Worm (Caenorhabditis elegans) whole organism, L3 larva: Measurements from ENCODE around the gene mdmh-35.
A peak's percentile ranks its signal among the peaks of the same experiment; 100 is the strongest.

Source experiments
- R02D3.7 ChIP-seq: fragments of 150-350 bp; optimal IDR thresholded peaks from 2 replicates; lab custom pipeline; 2014; ENCODE audit warnings: missing biosample characterization, missing genetic modification characterization
- ZK546.5 ChIP-seq: sonication (generic microtip); optimal IDR thresholded peaks from 2 replicates; lab custom pipeline; 2017; ENCODE audit warnings: missing biosample characterization, missing genetic modification characterization
- aly-2 ChIP-seq: fragments of 150-350 bp; optimal IDR thresholded peaks from 2 replicates; lab custom pipeline; 2014; ENCODE audit warnings: missing biosample characterization, missing genetic modification characterization
- ama-1 ChIP-seq: fragments of 150-350 bp; optimal IDR thresholded peaks from 2 replicates; lab custom pipeline; 2018
- ceh-16 ChIP-seq: sonication (generic microtip); optimal IDR thresholded peaks from 2 replicates; lab custom pipeline; 2017; ENCODE audit warnings: missing biosample characterization, missing genetic modification characterization
- ceh-28 ChIP-seq: fragments of 150-350 bp; optimal IDR thresholded peaks from 2 replicates; lab custom pipeline; 2014; ENCODE audit warnings: missing biosample characterization, missing genetic modification reagents, missing genetic modification characterization
- ceh-82 ChIP-seq: fragments of 150-350 bp; optimal IDR thresholded peaks from 2 replicates; lab custom pipeline; 2014; ENCODE audit warnings: missing biosample characterization, missing genetic modification characterization
- egl-27 ChIP-seq: sonication (generic microtip); optimal IDR thresholded peaks from 4 replicates; lab custom pipeline; 2017; ENCODE audit warnings: missing biosample characterization, missing genetic modification reagents, missing genetic modification characterization
- elt-1 ChIP-seq: fragments of 150-350 bp; optimal IDR thresholded peaks from 2 replicates; lab custom pipeline; 2014; ENCODE audit warnings: missing biosample characterization, missing genetic modification characterization
- elt-2 ChIP-seq: sonication (generic microtip); optimal IDR thresholded peaks from 2 replicates; lab custom pipeline; 2016; ENCODE audit warnings: missing genetic modification reagents, mild to moderate bottlenecking, missing genetic modification characterization, missing compliant biosample characterization
- elt-3 ChIP-seq, 3 experiments: fragments of 150-350 bp in 1 of 3; sonication (generic microtip) in 2 of 3; optimal IDR thresholded peaks; 2 replicates in 2 of 3; 4 replicates in 1 of 3; lab custom pipeline; 2014 to 2017; ENCODE audit warnings: missing biosample characterization in 3 of 3, missing genetic modification characterization in 3 of 3
- eor-1 ChIP-seq, 2 experiments: fragments of 150-350 bp; optimal IDR thresholded peaks; 2 replicates each; lab custom pipeline; 2014 to 2018; ENCODE audit warnings: missing biosample characterization in 2 of 2, missing genetic modification characterization in 2 of 2
- fkh-10 ChIP-seq: sonication (generic microtip); optimal IDR thresholded peaks from 2 replicates; lab custom pipeline; 2017; ENCODE audit warnings: missing biosample characterization, missing genetic modification reagents, missing genetic modification characterization
- fos-1 ChIP-seq: fragments of 150-350 bp; optimal IDR thresholded peaks from 2 replicates; lab custom pipeline; 2014; ENCODE audit warnings: missing biosample characterization, missing genetic modification characterization
- hmg-11 ChIP-seq: sonication (generic microtip); optimal IDR thresholded peaks from 2 replicates; lab custom pipeline; 2016; ENCODE audit warnings: missing genetic modification characterization, missing compliant biosample characterization
- lin-15B ChIP-seq: fragments of 150-350 bp; optimal IDR thresholded peaks from 2 replicates; lab custom pipeline; 2014; ENCODE audit warnings: missing biosample characterization, missing genetic modification characterization
- lin-39 ChIP-seq: fragments of 150-350 bp; optimal IDR thresholded peaks from 2 replicates; lab custom pipeline; 2018; ENCODE audit warnings: missing biosample characterization, missing genetic modification reagents, missing genetic modification characterization
- mml-1 ChIP-seq: fragments of 150-350 bp; sonication (generic microtip); optimal IDR thresholded peaks from 3 replicates; lab custom pipeline; 2014; ENCODE audit warnings: missing biosample characterization, missing genetic modification characterization
- nfya-1 ChIP-seq: sonication (generic microtip); optimal IDR thresholded peaks from 2 replicates; lab custom pipeline; 2017; ENCODE audit warnings: missing genetic modification characterization, mild to moderate bottlenecking, missing compliant biosample characterization, antibody characterized with exemption, moderate library complexity; ENCODE audit not compliant: insufficient read depth
- nhr-11 ChIP-seq: fragments of 150-350 bp; optimal IDR thresholded peaks from 2 replicates; lab custom pipeline; 2014; ENCODE audit warnings: missing biosample characterization, missing genetic modification characterization
- nhr-23 ChIP-seq: fragments of 150-350 bp; optimal IDR thresholded peaks from 2 replicates; lab custom pipeline; 2014; ENCODE audit warnings: missing biosample characterization, missing genetic modification reagents, missing genetic modification characterization
- nhr-237 ChIP-seq: fragments of 150-350 bp; optimal IDR thresholded peaks from 2 replicates; lab custom pipeline; 2014; ENCODE audit warnings: missing biosample characterization, missing genetic modification characterization
- nhr-25 ChIP-seq: sonication (generic microtip); optimal IDR thresholded peaks from 2 replicates; lab custom pipeline; 2017; ENCODE audit warnings: missing biosample characterization, missing genetic modification characterization
- nhr-67 ChIP-seq: fragments of 150-350 bp; optimal IDR thresholded peaks from 2 replicates; lab custom pipeline; 2014; ENCODE audit warnings: missing biosample characterization, missing genetic modification characterization
- nhr-76 ChIP-seq: fragments of 150-350 bp; sonication (generic microtip); optimal IDR thresholded peaks from 5 replicates; lab custom pipeline; 2014; ENCODE audit warnings: missing biosample characterization, missing genetic modification characterization
- pha-4 ChIP-seq: fragments of 150-350 bp; optimal IDR thresholded peaks from 2 replicates; lab custom pipeline; 2014; ENCODE audit warnings: missing biosample characterization, missing genetic modification reagents, missing genetic modification characterization
- pqm-1 ChIP-seq: fragments of 150-350 bp; optimal IDR thresholded peaks from 2 replicates; lab custom pipeline; 2017; ENCODE audit warnings: missing biosample characterization, missing genetic modification characterization, inconsistent platforms
- sea-2 ChIP-seq: fragments of 150-350 bp; sonication (generic microtip); optimal IDR thresholded peaks from 4 replicates; lab custom pipeline; 2014; ENCODE audit warnings: missing biosample characterization, missing genetic modification reagents, missing genetic modification characterization
- skn-1 ChIP-seq: fragments of 150-350 bp; optimal IDR thresholded peaks from 2 replicates; lab custom pipeline; 2014; ENCODE audit warnings: missing biosample characterization, missing genetic modification characterization
- snpc-4 ChIP-seq: fragments of 150-350 bp; optimal IDR thresholded peaks from 2 replicates; lab custom pipeline; 2014; ENCODE audit warnings: missing biosample characterization, missing genetic modification characterization
- tbx-2 ChIP-seq: sonication (generic microtip); optimal IDR thresholded peaks from 2 replicates; lab custom pipeline; 2016; ENCODE audit warnings: mild to moderate bottlenecking, missing genetic modification characterization, missing compliant biosample characterization
- unc-62 ChIP-seq: fragments of 150-350 bp; sonication (generic microtip); optimal IDR thresholded peaks from 4 replicates; lab custom pipeline; 2014; ENCODE audit warnings: missing biosample characterization, missing genetic modification reagents, missing genetic modification characterization
- zag-1 ChIP-seq: fragments of 150-350 bp; optimal IDR thresholded peaks from 2 replicates; lab custom pipeline; 2014; ENCODE audit warnings: missing biosample characterization, missing genetic modification characterization
- ztf-4 ChIP-seq: fragments of 150-350 bp; optimal IDR thresholded peaks from 2 replicates; lab custom pipeline; 2014; ENCODE audit warnings: missing biosample characterization, missing genetic modification characterization

Gene mdmh-35

DNA sequence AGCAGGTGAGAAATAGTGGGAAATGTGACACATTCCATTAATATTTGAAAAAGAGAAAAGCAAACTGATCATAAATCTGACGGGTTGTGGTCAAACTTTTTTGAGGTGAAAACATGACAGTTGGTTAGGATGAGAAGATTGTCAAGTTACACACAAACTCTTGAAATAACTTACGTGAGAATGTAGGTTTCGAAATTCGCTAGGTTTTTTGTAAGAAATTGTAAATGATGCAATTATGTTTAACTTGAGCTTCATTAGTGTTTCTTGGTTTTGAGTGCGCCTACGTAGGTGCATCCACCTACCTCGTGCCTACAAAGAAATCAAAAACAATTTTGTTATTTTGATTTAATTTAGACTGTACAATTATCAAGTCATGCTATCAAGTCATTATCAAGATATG is 20.2 kb downstream of the mdmh-35 start, which contains the start of gene cex-2:
TSS of gene cex-2 (minus strand) at position 101 of the 400 bp plus-strand sequence.
- TF ChIP-seq pha-4 (tag; lab: Kevin White, UChicago) (peak; percentile 28), ZK546.5 (tag; lab: Kevin White, UChicago) (no peak)

ce11 chrII:7832054-7832453 is 23.5 kb downstream of the mdmh-35 start, which contains the start of gene T09A5.14:
Gene T09A5.14 (plus strand): TSS chrII:7832354.
- TF ChIP-seq tbx-2 (no peak), mml-1 (no peak), sea-2 (no peak), fos-1 (tag; lab: Kevin White, UChicago) (no peak), elt-3 (tag; optimal IDR thresholded peaks at IDR 0.05; lab: Kevin White, UChicago) (no peak), aly-2 (tag; lab: Kevin White, UChicago) (no peak), nhr-76 (tag; lab: Kevin White, UChicago) (no peak), ceh-28 (no peak), lin-39 (no peak), pha-4 (tag; lab: Kevin White, UChicago) (no peak)

DNA sequence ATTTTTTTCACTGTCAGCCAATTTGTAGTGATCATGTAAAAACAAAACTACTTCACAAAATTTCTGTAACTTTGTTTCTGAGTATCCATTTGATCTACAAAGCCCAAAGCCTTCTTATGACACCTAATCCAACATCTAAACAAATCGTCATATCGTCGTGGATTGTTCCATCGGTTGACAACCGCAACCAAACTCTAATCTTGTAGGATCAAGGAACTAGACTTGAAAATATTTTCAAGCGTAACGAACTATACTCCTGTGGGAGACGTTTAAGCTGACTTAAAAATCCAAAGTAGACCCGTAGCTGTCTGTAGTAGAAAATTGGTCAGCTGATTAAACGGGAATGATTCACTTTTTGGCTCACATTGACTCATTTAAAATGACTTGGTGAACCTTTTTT is 25.9 kb downstream of the mdmh-35 start:
- TF ChIP-seq pha-4 (tag; lab: Kevin White, UChicago) (no peak), ceh-16 (no peak)
- TF ChIP-seq, all 47 proteins: peak for 0

- no peak for TF ChIP-seq nhr-23 (tag; lab: Kevin White, UChicago)
- no peak for TF ChIP-seq nhr-237 (tag; lab: Kevin White, UChicago)
- TF ChIP-seq eor-1 (tag; optimal IDR thresholded peaks at IDR 0.05; lab: Kevin White, UChicago) = no peak
- no peak for TF ChIP-seq nfya-1 (tag; lab: Kevin White, UChicago)
- TF ChIP-seq ceh-82 (tag; lab: Kevin White, UChicago) = no peak
- no peak for TF ChIP-seq lin-15B
- TF ChIP-seq nhr-76 (tag; lab: Kevin White, UChicago) = no peak
- TF ChIP-seq fos-1 (tag; lab: Kevin White, UChicago) = no peak
- no peak for TF ChIP-seq ama-1 (lab: Kevin White, UChicago)
- TF ChIP-seq snpc-4 = no peak
- TF ChIP-seq aly-2 (tag; lab: Kevin White, UChicago) = no peak
- no peak for TF ChIP-seq nhr-67
- no peak for TF ChIP-seq unc-62 (GFP tag; lab: Kevin White, UChicago)
- TF ChIP-seq fkh-10 = no peak
- no peak for TF ChIP-seq hmg-11
- TF ChIP-seq pqm-1 (tag; lab: Kevin White, UChicago) = no peak
- TF ChIP-seq nhr-25 (tag; lab: Kevin White, UChicago) = no peak
- TF ChIP-seq egl-27 (tag; lab: Kevin White, UChicago) = no peak
- TF ChIP-seq nhr-11 (tag; lab: Kevin White, UChicago) = no peak
- TF ChIP-seq skn-1 (tag; lab: Kevin White, UChicago) = no peak
These were observed 27.6 kb downstream of the mdmh-35 start for ce11 chrII:7827883-7828282.

ce11 chrII:7825107-7825506 is 30.4 kb downstream of the mdmh-35 start, which contains the start of gene srw-62:
Gene srw-62 (plus strand): TSS chrII:7825407.
- TF ChIP-seq snpc-4 = no peak
- no peak for TF ChIP-seq R02D3.7 (tag; lab: Kevin White, UChicago)
- TF ChIP-seq nhr-237 (tag; lab: Kevin White, UChicago) = no peak
- TF ChIP-seq nhr-11 (tag; lab: Kevin White, UChicago) = no peak
- no peak for TF ChIP-seq aly-2 (tag; lab: Kevin White, UChicago)
- TF ChIP-seq ceh-28 = no peak
- no peak for TF ChIP-seq pha-4 (tag; lab: Kevin White, UChicago)
- no peak for TF ChIP-seq nhr-67
- no peak for TF ChIP-seq eor-1 (tag; optimal IDR thresholded peaks at IDR 0.05; lab: Kevin White, UChicago)
- TF ChIP-seq hmg-11 = no peak
- no peak for TF ChIP-seq ztf-4 (tag; lab: Kevin White, UChicago)
- no peak for TF ChIP-seq ZK546.5 (tag; lab: Kevin White, UChicago)
- no peak for TF ChIP-seq fkh-10
- TF ChIP-seq lin-15B = no peak
- no peak for TF ChIP-seq unc-62 (GFP tag; lab: Kevin White, UChicago)
- no peak for TF ChIP-seq elt-1 (tag; lab: Kevin White, UChicago)
- TF ChIP-seq nhr-76 (tag; lab: Kevin White, UChicago) = no peak
- no peak for TF ChIP-seq lin-39
- TF ChIP-seq zag-1 (tag; lab: Kevin White, UChicago) = no peak
- no peak for TF ChIP-seq elt-2 (tag; lab: Kevin White, UChicago)
